Fruit fly (Drosophila melanogaster): Measurements from ENCODE around the gene CG12594.

CG12594 gene

dm6 chr3R:11721593-11721992 lies at the start of gene CG12594:
TSS of gene CG12594 (plus strand) at chr3R:11721734.
- TF ChIP-seq CG8478 (optimal IDR thresholded peaks at IDR 0.05) (no peak), psq (optimal IDR thresholded peaks at IDR 0.05) (no peak), EcR (GFP tag; optimal IDR thresholded peaks at IDR 0.05) (no peak), pan (optimal IDR thresholded peaks at IDR 0.05) (no peak), usp (GFP tag; optimal IDR thresholded peaks at IDR 0.05) (no peak), Dll (optimal IDR thresholded peaks at IDR 0.05) (no peak)

DNA sequence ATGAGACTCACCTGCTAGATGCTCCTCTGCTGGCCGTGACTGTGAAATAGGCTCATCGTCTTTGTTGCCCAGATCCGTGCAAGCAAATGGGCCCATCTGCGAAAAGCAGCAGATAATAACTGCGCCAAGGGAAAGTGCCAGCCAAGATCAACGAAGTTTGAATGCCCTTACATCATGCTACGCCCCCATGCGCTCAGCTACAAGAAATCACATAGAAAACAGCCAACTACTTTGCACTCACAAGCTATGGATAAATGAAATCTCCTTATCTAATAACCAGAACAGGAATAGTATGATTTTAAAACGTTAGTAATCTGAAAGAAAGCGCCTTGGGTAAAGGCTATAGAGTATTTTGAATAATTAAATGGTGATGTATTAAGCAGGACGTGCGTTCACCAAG lies 49.8 kb upstream of the CG12594 start:
- TF ChIP-seq pan (optimal IDR thresholded peaks at IDR 0.05) (no peak), CG8478 (optimal IDR thresholded peaks at IDR 0.05) (no peak), usp (GFP tag; optimal IDR thresholded peaks at IDR 0.05) (no peak), psq (optimal IDR thresholded peaks at IDR 0.05) (no peak), EcR (GFP tag; optimal IDR thresholded peaks at IDR 0.05) (no peak), Dll (optimal IDR thresholded peaks at IDR 0.05) (no peak)

dm6 chr3R:11673955-11674663 lies 47.4 kb upstream of the CG12594 start, which contains the start of gene CG14715:
TSS of gene CG14715 (plus strand) at chr3R:11674221.
- TF ChIP-seq CG8478 (optimal IDR thresholded peaks at IDR 0.05): no peak
- no peak for TF ChIP-seq psq (optimal IDR thresholded peaks at IDR 0.05)
- no peak for TF ChIP-seq Dll (optimal IDR thresholded peaks at IDR 0.05)
- TF ChIP-seq usp (GFP tag; optimal IDR thresholded peaks at IDR 0.05): no peak
- TF ChIP-seq pan (optimal IDR thresholded peaks at IDR 0.05): no peak
- no peak for TF ChIP-seq EcR (GFP tag; optimal IDR thresholded peaks at IDR 0.05)

- TF ChIP-seq usp (GFP tag; optimal IDR thresholded peaks at IDR 0.05) (no peak), pan (optimal IDR thresholded peaks at IDR 0.05) (no peak), Dll (optimal IDR thresholded peaks at IDR 0.05) (no peak), CG8478 (optimal IDR thresholded peaks at IDR 0.05) (no peak), EcR (GFP tag; optimal IDR thresholded peaks at IDR 0.05) (no peak), psq (optimal IDR thresholded peaks at IDR 0.05) (no peak)
Measured at dm6 chr3R:11678016-11678415, 43.5 kb upstream of the CG12594 start, which contains the start of gene CG18476. TSS of gene CG18476 (minus strand) at chr3R:11678116.

- TF ChIP-seq psq (optimal IDR thresholded peaks at IDR 0.05) (no peak), EcR (GFP tag; optimal IDR thresholded peaks at IDR 0.05) (no peak), CG8478 (optimal IDR thresholded peaks at IDR 0.05) (no peak), Dll (optimal IDR thresholded peaks at IDR 0.05) (no peak), pan (optimal IDR thresholded peaks at IDR 0.05) (no peak), usp (GFP tag; optimal IDR thresholded peaks at IDR 0.05) (no peak)
Measured at dm6 chr3R:11679513-11679912, 42.0 kb upstream of the CG12594 start, which contains the start of the genes Taf12 and Ho. TSS of gene Taf12 (minus strand) at chr3R:11679690. TSS of gene Ho (plus strand) at chr3R:11679743.

DNA sequence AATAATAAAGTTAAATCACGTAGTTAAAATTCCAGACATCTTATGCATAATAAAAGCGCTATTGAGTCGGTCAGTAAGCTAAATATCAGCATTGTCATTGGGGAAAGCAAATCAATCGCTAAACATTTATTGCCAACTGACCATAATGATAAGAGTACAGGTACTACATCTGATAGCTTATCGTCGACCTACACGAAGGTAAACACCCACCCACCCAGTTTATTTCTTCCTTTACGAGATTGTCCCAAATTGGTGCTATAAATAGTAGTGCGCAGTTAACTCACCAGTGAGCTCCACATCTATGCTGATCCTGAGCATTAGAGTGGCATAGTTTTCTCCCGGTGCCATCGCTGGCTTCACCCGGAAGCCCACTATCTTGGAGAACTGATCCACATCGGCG lies 37.9 kb upstream of the CG12594 start:
- TF ChIP-seq pan (optimal IDR thresholded peaks at IDR 0.05) (no peak), Dll (optimal IDR thresholded peaks at IDR 0.05) (no peak), CG8478 (optimal IDR thresholded peaks at IDR 0.05) (no peak), psq (optimal IDR thresholded peaks at IDR 0.05) (no peak), usp (GFP tag; optimal IDR thresholded peaks at IDR 0.05) (no peak), EcR (GFP tag; optimal IDR thresholded peaks at IDR 0.05) (no peak)

DNA sequence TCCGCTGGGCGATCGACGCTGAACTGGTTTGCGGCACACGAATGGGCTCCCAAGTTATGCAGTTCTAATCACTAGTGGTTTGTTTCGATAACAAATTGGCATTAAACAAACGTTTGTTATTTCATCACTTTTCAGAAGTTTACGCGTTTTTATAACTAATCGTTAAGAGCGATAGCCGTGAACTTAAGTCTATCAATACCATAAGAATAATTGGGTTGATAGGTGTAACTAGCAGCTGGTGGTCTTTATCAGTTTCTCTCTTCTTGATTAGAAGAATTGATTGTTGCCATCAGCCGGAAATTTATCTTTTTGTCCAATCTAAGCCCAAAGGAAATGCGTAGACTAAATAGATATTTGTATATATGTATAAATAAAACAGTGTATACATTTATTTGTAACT lies 37.2 kb upstream of the CG12594 start, which contains the start of gene CG6830:
CG6830 (minus strand) TSS at position 27 of the 400 bp plus-strand sequence.
- TF ChIP-seq CG8478 (optimal IDR thresholded peaks at IDR 0.05): no peak

DNA sequence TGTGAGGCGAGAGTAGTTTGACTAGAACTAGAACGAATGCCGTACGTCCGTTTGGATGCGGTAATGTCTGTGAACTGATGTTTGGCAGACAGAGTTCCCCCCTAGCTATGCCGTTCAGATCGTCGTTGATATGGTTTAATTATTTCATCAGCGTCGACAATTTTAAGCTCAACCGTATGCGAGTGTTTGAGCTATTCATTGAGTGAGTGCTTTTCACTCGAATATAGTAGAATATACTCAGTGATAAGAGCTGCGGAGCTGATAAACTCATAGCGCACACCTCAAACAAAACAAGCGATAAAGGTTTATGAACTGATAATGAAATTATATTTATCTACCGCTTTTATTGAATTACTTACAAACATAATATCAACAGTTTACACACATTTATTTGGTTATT lies 33.5 kb upstream of the CG12594 start, which contains the start of gene CG6834:
CG6834 (minus strand) TSS at position 79 of the 400 bp plus-strand sequence.
- TF ChIP-seq pan (optimal IDR thresholded peaks at IDR 0.05): no peak
- TF ChIP-seq EcR (GFP tag; optimal IDR thresholded peaks at IDR 0.05): no peak
- TF ChIP-seq psq (optimal IDR thresholded peaks at IDR 0.05): no peak
- no peak for TF ChIP-seq usp (GFP tag; optimal IDR thresholded peaks at IDR 0.05)
- no peak for TF ChIP-seq CG8478 (optimal IDR thresholded peaks at IDR 0.05)
- no peak for TF ChIP-seq Dll (optimal IDR thresholded peaks at IDR 0.05)

DNA sequence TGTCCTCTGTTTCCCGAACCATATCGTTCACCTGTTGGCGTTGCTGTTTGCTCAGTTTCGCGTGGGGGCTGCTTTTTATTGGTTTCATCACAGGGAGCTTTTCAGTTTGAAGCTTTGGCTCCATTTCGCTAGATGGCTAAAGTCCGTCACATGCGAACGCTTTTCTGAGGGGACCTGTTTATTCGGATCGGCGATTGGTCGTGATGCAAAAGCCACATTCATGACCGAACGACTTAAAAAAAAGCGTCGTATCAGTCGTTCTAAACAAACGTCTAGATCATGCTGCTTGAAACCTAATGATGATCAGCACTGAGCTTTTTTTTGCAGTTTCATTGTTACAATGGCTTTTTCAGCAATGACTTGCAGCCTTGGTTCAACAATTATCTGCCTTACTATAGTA lies 31.6 kb upstream of the CG12594 start, which contains the start of gene CG6908:
CG6908 (minus strand) TSS at position 152 of the 400 bp plus-strand sequence.
- no peak for TF ChIP-seq usp (GFP tag; optimal IDR thresholded peaks at IDR 0.05)
- no peak for TF ChIP-seq pan (optimal IDR thresholded peaks at IDR 0.05)
- TF ChIP-seq Dll (optimal IDR thresholded peaks at IDR 0.05): no peak
- TF ChIP-seq EcR (GFP tag; optimal IDR thresholded peaks at IDR 0.05): no peak
- no peak for TF ChIP-seq psq (optimal IDR thresholded peaks at IDR 0.05)
- TF ChIP-seq CG8478 (optimal IDR thresholded peaks at IDR 0.05): no peak

DNA sequence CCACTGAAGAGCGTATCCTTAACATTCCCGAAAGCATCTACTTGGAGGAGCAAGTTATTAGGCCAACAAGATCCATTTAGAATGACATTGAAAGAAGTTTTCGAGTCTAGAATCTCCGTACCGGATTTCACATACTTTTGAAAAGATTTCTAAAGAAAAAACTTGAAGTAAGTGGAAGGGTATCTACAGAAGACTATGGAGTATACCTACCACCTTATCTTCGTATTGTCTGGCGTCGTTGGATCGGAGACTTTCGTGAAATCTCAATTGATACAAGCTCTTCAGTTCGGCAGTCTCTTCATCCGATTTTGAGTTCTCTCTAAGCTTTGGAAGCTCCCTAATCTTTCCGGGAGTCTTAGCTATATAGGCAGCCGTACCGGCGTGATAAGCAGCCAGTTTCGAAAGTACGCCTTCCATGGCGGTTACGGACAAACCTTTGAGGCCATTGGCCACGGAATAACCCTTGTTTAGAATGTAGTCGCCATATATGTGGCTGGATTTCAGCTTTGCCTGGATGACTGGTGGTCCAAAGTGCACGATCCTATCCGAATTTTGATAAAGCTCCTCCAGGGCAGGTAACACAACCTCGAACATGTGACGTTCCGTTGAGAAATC lies 30.6 kb upstream of the CG12594 start:
- TF ChIP-seq EcR (GFP tag; optimal IDR thresholded peaks at IDR 0.05) (no peak), psq (optimal IDR thresholded peaks at IDR 0.05) (no peak)

dm6 chr3R:11691747-11692146 lies 29.8 kb upstream of the CG12594 start, which contains the start of gene CG18765:
TSS of gene CG18765 (minus strand) at chr3R:11691799.
- TF ChIP-seq Dll (optimal IDR thresholded peaks at IDR 0.05) (no peak), psq (optimal IDR thresholded peaks at IDR 0.05) (no peak), CG8478 (optimal IDR thresholded peaks at IDR 0.05) (no peak), pan (optimal IDR thresholded peaks at IDR 0.05) (no peak), EcR (GFP tag; optimal IDR thresholded peaks at IDR 0.05) (no peak), usp (GFP tag; optimal IDR thresholded peaks at IDR 0.05) (no peak)

DNA sequence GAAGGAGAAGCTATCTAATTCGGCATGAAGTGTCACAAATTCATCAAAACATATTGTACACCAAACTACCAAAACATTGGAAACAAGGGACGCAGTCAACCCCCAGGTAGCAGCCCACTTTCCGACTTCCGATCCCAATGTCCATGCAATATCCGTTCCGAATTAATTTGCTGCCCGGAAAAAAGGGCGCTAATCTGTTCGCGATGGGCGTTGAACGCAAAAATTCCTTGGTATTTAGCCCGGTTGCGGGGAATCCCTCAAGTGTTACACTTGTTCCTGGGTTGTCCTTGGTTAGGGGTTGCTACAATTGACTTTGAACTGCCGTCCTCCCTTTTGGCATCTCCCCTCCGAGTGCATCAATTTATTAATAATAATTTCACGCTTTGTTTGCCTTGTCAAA lies 29.0 kb upstream of the CG12594 start:
- TF ChIP-seq usp (GFP tag; optimal IDR thresholded peaks at IDR 0.05): no peak
- no peak for TF ChIP-seq CG8478 (optimal IDR thresholded peaks at IDR 0.05)
- no peak for TF ChIP-seq EcR (GFP tag; optimal IDR thresholded peaks at IDR 0.05)
- no peak for TF ChIP-seq pan (optimal IDR thresholded peaks at IDR 0.05)
- TF ChIP-seq psq (optimal IDR thresholded peaks at IDR 0.05): no peak
- TF ChIP-seq Dll (optimal IDR thresholded peaks at IDR 0.05): no peak
